Worm (Caenorhabditis elegans) whole organism, L3 larva: Measurements from ENCODE around the gene sulp-8.

ENCODE experiments used
- ceh-82 ChIP-seq: fragments of 150-350 bp; optimal IDR thresholded peaks from 2 replicates; lab custom pipeline; 2014; ENCODE audit warnings: missing biosample characterization, missing genetic modification characterization
- nhr-237 ChIP-seq: fragments of 150-350 bp; optimal IDR thresholded peaks from 2 replicates; lab custom pipeline; 2014; ENCODE audit warnings: missing biosample characterization, missing genetic modification characterization
- pqm-1 ChIP-seq: fragments of 150-350 bp; optimal IDR thresholded peaks from 2 replicates; lab custom pipeline; 2017; ENCODE audit warnings: missing biosample characterization, missing genetic modification characterization, inconsistent platforms
- unc-62 ChIP-seq: fragments of 150-350 bp; sonication (generic microtip); optimal IDR thresholded peaks from 4 replicates; lab custom pipeline; 2014; ENCODE audit warnings: missing biosample characterization, missing genetic modification reagents, missing genetic modification characterization

- no peak for TF ChIP-seq nhr-237
- no peak for TF ChIP-seq ceh-82
- no peak for TF ChIP-seq pqm-1 (tag; lab: Kevin White, UChicago)
- no peak for TF ChIP-seq unc-62
Observed at ce11 chrV:9629643-9630042, 43.8 kb downstream of the sulp-8 start, which contains the start of gene col-146.
